Worm (Caenorhabditis elegans): Measurements from ENCODE around the gene epic-1.

The epic-1 gene

DNA sequence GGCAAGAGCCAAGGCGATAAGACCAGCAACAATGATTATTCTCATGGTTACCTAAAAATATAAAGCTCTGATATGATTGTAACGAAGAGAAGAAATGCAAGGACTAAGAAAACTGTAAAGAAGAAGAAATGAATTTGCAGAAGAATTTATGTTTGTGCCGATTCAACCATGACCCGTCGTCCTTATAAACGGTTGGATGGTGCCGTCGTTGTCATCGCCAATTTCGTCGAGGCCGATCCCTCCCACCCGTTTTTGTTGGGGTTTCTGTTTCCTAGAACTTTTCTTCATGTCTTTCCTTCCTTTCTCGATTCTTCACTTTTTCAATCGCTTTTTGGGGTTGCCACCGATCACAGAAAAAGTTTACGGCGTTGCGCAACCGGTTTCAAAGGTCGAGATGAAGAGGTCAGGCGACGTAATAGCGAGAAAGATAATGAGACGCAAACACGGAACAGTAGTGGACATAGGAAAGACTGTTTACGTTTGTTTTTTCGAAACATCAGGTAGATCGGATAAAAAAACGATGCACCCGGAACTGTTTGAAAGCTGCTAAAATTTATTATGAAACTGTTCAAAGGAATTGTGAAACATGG, at the start of gene epic-1:
Gene epic-1, minus strand, starts transcription at position 51 of the 590 bp plus-strand sequence.
- peak; percentile 43 for TF ChIP-seq nhr-21 (tag; optimal IDR thresholded peaks at IDR 0.05)
- no peak for TF ChIP-seq nhr-11 (tag; optimal IDR thresholded peaks at IDR 0.05)
- no peak for TF ChIP-seq lin-11 (tag; optimal IDR thresholded peaks at IDR 0.05)
- TF ChIP-seq blmp-1 (tag; optimal IDR thresholded peaks at IDR 0.05; ENCODE audit: insufficient read depth), result peak; percentile 45
- TF ChIP-seq crh-2 (tag; optimal IDR thresholded peaks at IDR 0.05), result peak; percentile 2
- peak; percentile 35 for TF ChIP-seq egl-27 (tag; optimal IDR thresholded peaks at IDR 0.05)
- TF ChIP-seq sem-4 (tag; optimal IDR thresholded peaks at IDR 0.05), result peak; percentile 24
- peak; percentile 14 for TF ChIP-seq ama-1 (optimal IDR thresholded peaks at IDR 0.05)
- TF ChIP-seq nhr-25 (tag; optimal IDR thresholded peaks at IDR 0.05), result peak; percentile 82
- TF ChIP-seq unc-62 (GFP tag; optimal IDR thresholded peaks at IDR 0.05), result no peak
- TF ChIP-seq nhr-129 (tag; optimal IDR thresholded peaks at IDR 0.05), result peak; percentile 44
- peak; percentile 41 for TF ChIP-seq sma-3 (GFP tag; optimal IDR thresholded peaks at IDR 0.05)
- TF ChIP-seq alr-1 (tag; optimal IDR thresholded peaks at IDR 0.05), result no peak
- no peak for TF ChIP-seq fos-1 (tag; optimal IDR thresholded peaks at IDR 0.05)

DNA sequence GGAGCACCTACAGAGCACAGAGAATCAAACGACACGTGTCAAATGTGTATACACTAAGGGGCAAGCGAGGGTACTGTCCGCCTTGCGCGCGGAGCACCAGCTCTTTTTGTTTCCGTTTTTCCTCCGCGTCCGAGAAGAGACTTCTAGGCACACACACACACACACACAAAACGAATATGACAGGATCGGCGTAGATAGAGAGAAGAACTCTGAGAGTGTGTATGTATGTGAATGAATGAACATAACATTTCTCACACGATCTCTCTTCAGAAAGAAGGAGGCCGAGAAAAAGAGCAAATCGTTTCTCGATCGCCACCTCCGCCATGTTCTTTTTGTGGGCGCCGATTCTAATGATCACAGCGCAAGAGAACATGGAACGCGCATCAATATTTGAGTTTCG, 19.0 kb upstream of the epic-1 start, which contains the start of gene nas-6:
Gene nas-6, minus strand, starts transcription at position 101 of the 400 bp plus-strand sequence.
- TF ChIP-seq ZK546.5 (tag; optimal IDR thresholded peaks at IDR 0.05), result no peak

DNA sequence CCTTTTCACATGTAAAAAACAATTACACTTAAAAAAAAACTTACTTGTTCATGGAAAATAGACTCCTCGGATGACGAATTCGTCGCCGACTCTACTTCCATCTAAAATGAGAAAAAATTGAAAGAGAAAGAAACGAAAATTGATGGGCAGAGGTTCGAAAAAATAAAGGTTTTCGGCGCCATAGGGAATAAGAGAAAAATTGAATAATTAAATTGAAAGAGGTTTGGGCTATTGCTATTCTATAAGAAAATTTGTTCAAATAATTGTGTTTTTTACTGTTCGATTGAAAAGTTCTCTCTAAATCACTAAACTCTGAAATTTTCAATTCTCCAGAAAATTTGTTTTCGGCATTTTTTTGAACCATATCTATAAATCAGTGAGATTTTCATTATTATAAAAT, 11.5 kb upstream of the epic-1 start, which contains the start of gene rabr-2:
Gene rabr-2, minus strand, starts transcription at position 101 of the 400 bp plus-strand sequence.
- TF ChIP-seq ceh-82 (tag; optimal IDR thresholded peaks at IDR 0.05) (no peak), unc-39 (tag; optimal IDR thresholded peaks at IDR 0.05) (no peak), ZK546.5 (tag; optimal IDR thresholded peaks at IDR 0.05) (no peak), snpc-4 (tag; optimal IDR thresholded peaks at IDR 0.05) (no peak), nhr-23 (tag; optimal IDR thresholded peaks at IDR 0.05) (no peak), skn-1 (tag; optimal IDR thresholded peaks at IDR 0.05) (no peak), mdl-1 (tag; optimal IDR thresholded peaks at IDR 0.05) (no peak), lin-13 (GFP tag; optimal IDR thresholded peaks at IDR 0.05) (no peak), nhr-11 (tag; optimal IDR thresholded peaks at IDR 0.05) (no peak), nhr-237 (tag; optimal IDR thresholded peaks at IDR 0.05) (no peak), nhr-77 (tag; optimal IDR thresholded peaks at IDR 0.05) (no peak), zag-1 (tag; optimal IDR thresholded peaks at IDR 0.05) (no peak), Y55F3AM.14 (GFP tag; optimal IDR thresholded peaks at IDR 0.05) (no peak), mbf-1 (tag; optimal IDR thresholded peaks at IDR 0.05) (no peak), nhr-25 (tag; optimal IDR thresholded peaks at IDR 0.05) (no peak), crh-2 (tag; optimal IDR thresholded peaks at IDR 0.05) (no peak), nhr-129 (tag; optimal IDR thresholded peaks at IDR 0.05) (no peak), C34F6.9 (tag; optimal IDR thresholded peaks at IDR 0.05) (no peak), blmp-1 (tag; optimal IDR thresholded peaks at IDR 0.05; ENCODE audit: insufficient read depth) (no peak), nhr-10 (tag; optimal IDR thresholded peaks at IDR 0.05) (no peak)

DNA sequence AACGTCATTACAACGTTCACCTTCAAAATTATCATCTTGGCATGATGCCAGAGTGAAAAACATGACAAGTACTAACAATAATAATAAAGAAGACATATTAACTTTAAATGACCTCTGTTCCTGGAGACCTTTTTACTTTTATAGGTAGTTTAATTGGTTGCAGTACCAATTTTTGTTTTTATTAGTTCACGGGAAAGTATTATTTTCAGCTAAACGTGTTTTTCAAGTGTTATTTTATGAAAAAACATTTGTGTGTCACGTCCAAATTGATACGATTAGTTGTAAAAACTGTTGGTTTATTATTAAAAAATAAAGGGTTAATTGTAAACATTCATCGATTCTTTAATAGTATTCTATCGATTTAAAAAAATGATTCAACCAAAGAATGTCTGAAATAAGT, 4.0 kb upstream of the epic-1 start, which contains the start of gene grl-24:
Gene grl-24, minus strand, starts transcription at position 101 of the 400 bp plus-strand sequence.
- no peak for TF ChIP-seq blmp-1 (tag; optimal IDR thresholded peaks at IDR 0.05; ENCODE audit: insufficient read depth)
- no peak for TF ChIP-seq alr-1 (tag; optimal IDR thresholded peaks at IDR 0.05)
- no peak for TF ChIP-seq lin-13 (GFP tag; optimal IDR thresholded peaks at IDR 0.05)
- no peak for TF ChIP-seq lsy-2 (tag; optimal IDR thresholded peaks at IDR 0.05)
- TF ChIP-seq crh-2 (tag; optimal IDR thresholded peaks at IDR 0.05), result no peak

- no peak for TF ChIP-seq ZK546.5 (tag; optimal IDR thresholded peaks at IDR 0.05)
- TF ChIP-seq nhr-77 (tag; optimal IDR thresholded peaks at IDR 0.05), result no peak
- TF ChIP-seq sma-3 (GFP tag; optimal IDR thresholded peaks at IDR 0.05), result no peak
- no peak for TF ChIP-seq ceh-82 (tag; optimal IDR thresholded peaks at IDR 0.05)
- TF ChIP-seq aly-2 (tag; optimal IDR thresholded peaks at IDR 0.05), result no peak
- TF ChIP-seq dmd-4 (tag; optimal IDR thresholded peaks at IDR 0.05), result no peak
- TF ChIP-seq unc-62 (GFP tag; optimal IDR thresholded peaks at IDR 0.05), result no peak
- no peak for TF ChIP-seq mdl-1 (tag; optimal IDR thresholded peaks at IDR 0.05)
- TF ChIP-seq skn-1 (tag; optimal IDR thresholded peaks at IDR 0.05), result no peak
- no peak for TF ChIP-seq C34F6.9 (tag; optimal IDR thresholded peaks at IDR 0.05)
- no peak for TF ChIP-seq elt-1 (tag; optimal IDR thresholded peaks at IDR 0.05)
- no peak for TF ChIP-seq nhr-10 (tag; optimal IDR thresholded peaks at IDR 0.05)
- no peak for TF ChIP-seq F13H6.1 (tag; optimal IDR thresholded peaks at IDR 0.05)
- TF ChIP-seq unc-39 (tag; optimal IDR thresholded peaks at IDR 0.05), result no peak
- no peak for TF ChIP-seq lin-11 (tag; optimal IDR thresholded peaks at IDR 0.05)
- TF ChIP-seq Y55F3AM.14 (GFP tag; optimal IDR thresholded peaks at IDR 0.05), result no peak
- TF ChIP-seq gmeb-1 (tag; optimal IDR thresholded peaks at IDR 0.05), result no peak
- no peak for TF ChIP-seq nhr-23 (tag; optimal IDR thresholded peaks at IDR 0.05)
- no peak for TF ChIP-seq nhr-237 (tag; optimal IDR thresholded peaks at IDR 0.05)
- no peak for TF ChIP-seq ztf-1 (GFP tag; conservative IDR thresholded peaks at IDR 0.05)
Observed at ce11 chrIV:17475242-17475641, 3.5 kb upstream of the epic-1 start, which contains the start of gene F11E6.9. TSS of gene F11E6.9 (minus strand) at chrIV:17475342.

All from whole organism, L2 larva.